Worm (Caenorhabditis elegans) whole organism, L4/young adult: ENCODE results near the gene F58H7.5.
"Not testable (repeated sequence)": the region's sequence is repeated elsewhere in the genome, so short reads cannot be mapped to it uniquely, and the experiment has no call there.

Source experiments
- W03F9.2 ChIP-seq: fragments of 150-350 bp; optimal IDR thresholded peaks from 2 replicates; lab custom pipeline; 2014; ENCODE audit warnings: missing biosample characterization, missing genetic modification characterization
- dao-5 ChIP-seq: sonication (generic microtip); optimal IDR thresholded peaks from 2 replicates; lab custom pipeline; 2016; ENCODE audit warnings: missing genotype, missing genetic modification characterization, moderate library complexity, missing compliant biosample characterization
- him-1 ChIP-seq: sonication (generic microtip); optimal IDR thresholded peaks from 2 replicates; lab custom pipeline; 2016; ENCODE audit warnings: missing genotype, missing genetic modification reagents, missing genetic modification characterization, missing compliant biosample characterization

DNA sequence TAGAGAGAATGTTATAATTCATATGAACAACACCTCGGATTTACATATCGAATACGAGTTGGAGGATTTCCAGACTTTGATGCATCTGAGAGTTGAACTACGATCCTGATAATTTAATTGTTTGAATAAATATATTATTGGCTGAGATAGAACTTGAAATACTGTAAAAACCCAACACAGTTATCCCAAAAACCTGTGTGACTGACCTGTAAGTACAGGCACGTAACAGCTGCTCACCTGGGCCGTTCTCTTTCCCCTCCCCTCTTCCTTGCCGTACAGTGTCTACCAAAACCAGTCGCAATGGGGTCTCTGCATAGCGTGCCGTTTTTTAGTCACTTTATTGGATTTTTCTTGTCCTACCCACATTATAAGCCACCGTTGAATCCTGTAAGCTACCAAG lies 14.8 kb upstream of the F58H7.5 start, which contains the start of gene fbxc-12:
- TF ChIP-seq W03F9.2 (tag; lab: Kevin White, UChicago); him-1; dao-5: not testable (repeated sequence)
